Worm (Caenorhabditis elegans) whole organism, L2 larva: ENCODE measurements around the gene gpd-4.

Experiments used
- F13H6.1 ChIP-seq: sonication (generic microtip); optimal IDR thresholded peaks from 2 replicates; lab custom pipeline; 2016; ENCODE audit warnings: missing genetic modification characterization, missing compliant biosample characterization
- R02D3.7 ChIP-seq: fragments of 150-350 bp; optimal IDR thresholded peaks from 2 replicates; lab custom pipeline; 2014; ENCODE audit warnings: missing biosample characterization, missing genetic modification characterization
- ZK546.5 ChIP-seq: sonication (generic microtip); optimal IDR thresholded peaks from 2 replicates; lab custom pipeline; 2017; ENCODE audit warnings: missing biosample characterization, missing genetic modification characterization
- ama-1 ChIP-seq: fragments of 150-350 bp; optimal IDR thresholded peaks from 2 replicates; lab custom pipeline; 2018; ENCODE audit warnings: inconsistent platforms
- blmp-1 ChIP-seq: sonication (generic microtip); optimal IDR thresholded peaks from 2 replicates; lab custom pipeline; 2017; ENCODE audit warnings: missing genetic modification characterization, mild to moderate bottlenecking, missing compliant biosample characterization, antibody characterized with exemption, moderate library complexity; ENCODE audit not compliant: insufficient read depth
- ceh-16 ChIP-seq: fragments of 150-350 bp; optimal IDR thresholded peaks from 2 replicates; lab custom pipeline; 2014; ENCODE audit warnings: missing biosample characterization, missing genetic modification characterization
- ceh-82 ChIP-seq: fragments of 150-350 bp; optimal IDR thresholded peaks from 2 replicates; lab custom pipeline; 2014; ENCODE audit warnings: missing biosample characterization, missing genetic modification characterization
- elt-1 ChIP-seq: fragments of 150-350 bp; optimal IDR thresholded peaks from 2 replicates; lab custom pipeline; 2014; ENCODE audit warnings: missing biosample characterization, missing genetic modification characterization
- elt-3 ChIP-seq: sonication (generic microtip); optimal IDR thresholded peaks from 2 replicates; lab custom pipeline; 2017; ENCODE audit warnings: missing biosample characterization, missing genetic modification characterization
- fos-1 ChIP-seq: fragments of 150-350 bp; optimal IDR thresholded peaks from 2 replicates; lab custom pipeline; 2014; ENCODE audit warnings: missing biosample characterization, missing genetic modification characterization
- lin-11 ChIP-seq: fragments of 150-350 bp; sonication (generic microtip); optimal IDR thresholded peaks from 2 replicates; lab custom pipeline; 2014; ENCODE audit warnings: missing biosample characterization, missing genetic modification characterization, inconsistent platforms, mixed read lengths
- lin-39 ChIP-seq: fragments of 150-350 bp; optimal IDR thresholded peaks from 2 replicates; lab custom pipeline; 2014; ENCODE audit warnings: missing biosample characterization, missing genetic modification reagents, missing genetic modification characterization
- lsy-2 ChIP-seq, 2 experiments: fragments of 150-350 bp in 1 of 2; sonication (generic microtip) in 1 of 2; optimal IDR thresholded peaks; 2 replicates each; lab custom pipeline; 2014 to 2017; ENCODE audit warnings: missing biosample characterization in 2 of 2, missing genetic modification characterization in 2 of 2
- mab-5 ChIP-seq: fragments of 150-350 bp; optimal IDR thresholded peaks from 2 replicates; lab custom pipeline; 2014; ENCODE audit warnings: missing biosample characterization, missing genetic modification characterization
- mbf-1 ChIP-seq: sonication (generic microtip); optimal IDR thresholded peaks from 2 replicates; lab custom pipeline; 2017; ENCODE audit warnings: missing biosample characterization, missing genetic modification characterization
- mdl-1 ChIP-seq, 2 experiments: fragments of 150-350 bp in 1 of 2; sonication (generic microtip) in 1 of 2; optimal IDR thresholded peaks; 2 replicates each; lab custom pipeline; 2017; ENCODE audit warnings: missing biosample characterization in 2 of 2, missing genetic modification characterization in 2 of 2
- nhr-11 ChIP-seq: fragments of 150-350 bp; optimal IDR thresholded peaks from 2 replicates; lab custom pipeline; 2014; ENCODE audit warnings: missing biosample characterization, missing genetic modification characterization
- nhr-12 ChIP-seq: fragments of 150-350 bp; optimal IDR thresholded peaks from 2 replicates; lab custom pipeline; 2014; ENCODE audit warnings: missing biosample characterization, missing genetic modification characterization
- nhr-21 ChIP-seq: fragments of 150-350 bp; optimal IDR thresholded peaks from 2 replicates; lab custom pipeline; 2014; ENCODE audit warnings: missing biosample characterization, missing genetic modification characterization
- nhr-23 ChIP-seq: fragments of 150-350 bp; optimal IDR thresholded peaks from 2 replicates; lab custom pipeline; 2014; ENCODE audit warnings: missing biosample characterization, missing genetic modification reagents, missing genetic modification characterization
- nhr-25 ChIP-seq: fragments of 150-350 bp; sonication (generic microtip); optimal IDR thresholded peaks from 3 replicates; lab custom pipeline; 2014; ENCODE audit warnings: missing biosample characterization, missing genetic modification characterization
- nhr-6 ChIP-seq: fragments of 150-350 bp; optimal IDR thresholded peaks from 2 replicates; lab custom pipeline; 2014; ENCODE audit warnings: missing biosample characterization, missing genetic modification characterization
- peb-1 ChIP-seq: fragments of 150-350 bp; optimal IDR thresholded peaks from 2 replicates; lab custom pipeline; 2014; ENCODE audit warnings: missing biosample characterization, missing genetic modification characterization
- sem-4 ChIP-seq: fragments of 150-350 bp; optimal IDR thresholded peaks from 2 replicates; lab custom pipeline; 2014; ENCODE audit warnings: missing biosample characterization, missing genetic modification reagents, missing genetic modification characterization
- skn-1 ChIP-seq: sonication (generic microtip); optimal IDR thresholded peaks from 2 replicates; lab custom pipeline; 2017; ENCODE audit warnings: missing biosample characterization, missing genetic modification characterization
- snpc-4 ChIP-seq: fragments of 150-350 bp; optimal IDR thresholded peaks from 2 replicates; lab custom pipeline; 2014; ENCODE audit warnings: missing biosample characterization, missing genetic modification characterization
- unc-39 ChIP-seq: fragments of 150-350 bp; optimal IDR thresholded peaks from 2 replicates; lab custom pipeline; 2014; ENCODE audit warnings: missing biosample characterization, missing genetic modification characterization
- unc-62 ChIP-seq: fragments of 150-350 bp; optimal IDR thresholded peaks from 2 replicates; lab custom pipeline; 2014; ENCODE audit warnings: missing biosample characterization, missing genetic modification reagents, missing genetic modification characterization
- ztf-1 ChIP-seq: fragments of 200-800 bp; sonication (Bioruptor generic); conservative IDR thresholded peaks from 2 replicates; pipeline ENCODE4 v1.3.6; 2022; ENCODE audit warnings: missing genetic modification characterization, missing compliant biosample characterization
- ztf-11 ChIP-seq: sonication (generic microtip); optimal IDR thresholded peaks from 2 replicates; lab custom pipeline; 2017; ENCODE audit warnings: missing biosample characterization, missing genetic modification characterization
- ztf-4 ChIP-seq: fragments of 150-350 bp; optimal IDR thresholded peaks from 2 replicates; lab custom pipeline; 2014; ENCODE audit warnings: missing biosample characterization, missing genetic modification characterization

gpd-4 gene

DNA sequence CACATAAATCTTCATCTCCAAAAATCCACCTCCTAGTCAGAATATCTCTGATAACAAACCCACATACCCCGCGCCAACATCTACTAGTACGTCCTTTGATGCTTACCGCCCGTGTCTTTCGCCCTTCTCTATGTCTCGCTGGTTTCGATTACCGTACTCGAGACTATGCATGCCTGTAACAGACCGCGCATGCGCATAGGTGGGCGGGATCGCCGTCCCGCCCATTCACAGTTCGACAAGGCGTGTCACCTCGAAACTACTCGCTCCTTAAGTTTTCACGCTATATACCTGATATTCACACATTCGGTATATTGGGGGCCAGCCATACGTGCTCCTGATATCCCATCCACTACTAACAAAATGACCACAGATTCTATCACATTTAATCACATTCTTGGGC is 24.6 kb upstream of the gpd-4 start, which contains the start of gene pax-3:
Gene pax-3 (plus strand): TSS at position 83 of the 400 bp plus-strand sequence.
- TF ChIP-seq nhr-6 (tag; lab: Kevin White, UChicago) (no peak), nhr-12 (tag; lab: Kevin White, UChicago) (no peak), elt-1 (tag; lab: Kevin White, UChicago) (no peak), ztf-11 (tag; lab: Kevin White, UChicago) (no peak), lsy-2 (tag; optimal IDR thresholded peaks at IDR 0.05; lab: Kevin White, UChicago) (no peak), peb-1 (tag; lab: Kevin White, UChicago) (no peak), unc-62 (no peak), nhr-11 (tag; lab: Kevin White, UChicago) (no peak), lin-39 (no peak), mdl-1 (tag; optimal IDR thresholded peaks at IDR 0.05; lab: Kevin White, UChicago) (no peak), lin-11 (tag; lab: Kevin White, UChicago) (no peak), nhr-21 (tag; lab: Kevin White, UChicago) (no peak), F13H6.1 (tag; lab: Kevin White, UChicago) (no peak), ceh-16 (tag; lab: Kevin White, UChicago) (no peak), mbf-1 (tag; lab: Kevin White, UChicago) (no peak)
- TF ChIP-seq, all 48 proteins: peak for 0

DNA sequence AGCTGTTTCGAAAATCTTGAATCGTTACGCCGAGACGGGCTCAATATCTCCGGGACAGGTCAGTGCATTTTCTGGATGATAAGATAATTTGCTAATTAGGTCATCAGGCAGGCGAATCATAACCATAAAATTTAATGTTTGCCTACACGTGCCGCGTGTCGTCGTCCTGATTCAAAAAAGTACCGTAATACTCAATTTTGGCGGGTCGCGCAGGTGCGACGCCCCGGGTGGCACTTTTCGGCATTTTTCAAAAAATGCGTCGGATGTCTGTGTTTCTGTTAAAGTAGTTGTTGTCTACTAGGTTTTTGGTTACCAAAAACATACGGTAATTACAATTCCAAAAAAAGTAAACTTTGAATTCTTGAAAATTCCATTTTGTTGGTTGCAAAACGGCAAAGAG is 23.6 kb upstream of the gpd-4 start:
- no peak for TF ChIP-seq elt-3 (tag; lab: Kevin White, UChicago)
- TF ChIP-seq nhr-25: no peak
- no peak for TF ChIP-seq ama-1
- TF ChIP-seq skn-1 (tag; lab: Kevin White, UChicago): no peak
- no peak for TF ChIP-seq ceh-82
- TF ChIP-seq F13H6.1 (tag; lab: Kevin White, UChicago): no peak
- TF ChIP-seq nhr-21 (tag; lab: Kevin White, UChicago): no peak
- TF ChIP-seq nhr-23 (tag; lab: Kevin White, UChicago): no peak
- no peak for TF ChIP-seq R02D3.7 (tag; lab: Kevin White, UChicago)
- no peak for TF ChIP-seq snpc-4 (tag; lab: Kevin White, UChicago)
- TF ChIP-seq, all 48 proteins: peak for 0

DNA sequence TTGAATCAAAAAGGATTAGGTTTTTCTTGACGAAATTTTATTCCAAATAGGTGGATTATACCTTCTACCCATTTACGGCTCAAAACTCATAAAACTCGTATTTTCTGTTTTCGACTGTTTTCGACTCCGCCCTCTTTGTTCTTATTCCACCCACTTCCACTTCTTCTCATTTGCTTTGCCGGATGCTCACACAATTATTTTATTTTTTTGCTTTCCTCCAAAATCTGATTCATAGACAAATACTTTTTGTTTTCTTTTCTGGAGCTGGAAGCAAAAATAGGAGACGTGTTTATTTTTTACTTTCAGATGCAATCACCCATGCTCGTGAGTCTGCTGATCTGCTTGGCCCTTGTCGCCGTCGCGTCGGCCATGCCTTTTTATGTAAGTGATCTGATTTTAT is 16.0 kb upstream of the gpd-4 start, which contains the start of gene nlp-63:
Gene nlp-63 (plus strand): TSS at position 301 of the 400 bp plus-strand sequence.
- TF ChIP-seq elt-1 (tag; lab: Kevin White, UChicago): no peak
- no peak for TF ChIP-seq peb-1 (tag; lab: Kevin White, UChicago)
- no peak for TF ChIP-seq nhr-21 (tag; lab: Kevin White, UChicago)
- TF ChIP-seq, all 48 proteins: peak for 0

DNA sequence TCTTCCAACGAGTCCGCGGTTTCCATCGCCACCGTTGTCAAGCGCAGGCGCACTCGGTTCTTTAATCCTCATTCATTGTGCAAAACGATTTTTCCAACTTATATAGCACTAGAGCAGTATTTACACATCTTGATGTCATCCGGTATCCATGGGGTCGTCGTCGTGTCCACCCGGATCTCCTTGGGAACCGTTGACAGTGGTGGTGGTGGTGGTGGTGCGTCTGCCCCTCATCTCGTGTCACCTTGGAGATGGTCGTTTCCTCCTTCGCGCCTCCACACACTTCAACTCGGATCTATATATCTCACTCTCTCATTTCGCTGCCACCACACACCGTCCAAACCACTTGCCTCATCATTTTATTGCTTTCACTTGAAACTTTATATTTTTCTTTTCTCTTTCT is 8.3 kb upstream of the gpd-4 start:
- 0 out of 2 replicates have a peak, but pooled peaks have one; percentile 69 for TF ChIP-seq ztf-1 (GFP tag; lab: Robert Waterston, UW)
- no peak for TF ChIP-seq unc-39 (tag; lab: Kevin White, UChicago)
- TF ChIP-seq ceh-16 (tag; lab: Kevin White, UChicago): no peak

DNA sequence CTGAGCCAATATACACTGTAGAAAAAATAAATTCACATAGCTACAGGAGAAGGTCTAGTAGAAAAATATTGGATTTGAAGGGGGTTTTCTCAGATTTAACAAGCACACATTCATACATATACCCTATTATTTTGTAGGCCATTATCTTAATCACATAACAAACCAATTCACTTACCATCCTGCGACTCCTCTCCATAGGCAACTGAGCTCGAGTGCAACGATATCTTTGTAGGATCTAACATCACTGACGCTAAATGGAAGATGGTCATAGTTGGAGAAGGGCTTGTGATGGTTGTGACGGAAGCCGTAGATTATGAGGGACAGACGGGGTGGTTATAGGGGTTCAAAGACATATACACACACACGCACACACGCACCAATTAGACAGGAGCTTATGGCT is 6.9 kb upstream of the gpd-4 start:
- TF ChIP-seq ZK546.5 (tag; lab: Kevin White, UChicago) (no peak), mbf-1 (tag; lab: Kevin White, UChicago) (no peak), ztf-4 (tag; lab: Kevin White, UChicago) (no peak), lsy-2 (tag; optimal IDR thresholded peaks at IDR 0.05; lab: Kevin White, UChicago) (no peak), ztf-11 (tag; lab: Kevin White, UChicago) (no peak), mdl-1 (tag; optimal IDR thresholded peaks at IDR 0.05; lab: Kevin White, UChicago) (no peak), sem-4 (tag; lab: Kevin White, UChicago) (no peak), mab-5 (tag; lab: Kevin White, UChicago) (no peak), nhr-25 (no peak), elt-1 (tag; lab: Kevin White, UChicago) (no peak)

DNA sequence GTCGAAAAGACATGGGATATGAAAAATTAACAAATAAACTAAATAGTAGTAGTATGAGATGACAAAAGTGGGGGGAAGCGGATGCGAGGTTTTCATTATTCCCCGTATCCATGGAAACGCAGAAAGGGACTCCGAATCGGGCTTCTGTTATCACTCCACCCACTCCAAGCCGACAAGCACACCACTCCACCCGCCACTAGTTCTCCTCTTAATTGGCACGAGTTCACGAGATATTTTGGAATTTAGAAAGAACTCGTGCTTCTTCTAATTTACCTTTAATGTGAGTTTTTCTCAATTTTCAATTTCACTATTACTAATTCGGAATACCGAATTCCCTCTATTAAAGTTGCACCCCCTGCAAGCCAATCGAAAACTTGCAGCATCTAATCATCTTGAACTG is 4.7 kb upstream of the gpd-4 start:
- TF ChIP-seq mab-5 (tag; lab: Kevin White, UChicago) (no peak), lin-11 (tag; lab: Kevin White, UChicago) (peak; percentile 0), fos-1 (tag; lab: Kevin White, UChicago) (no peak), unc-62 (no peak), ceh-82 (no peak), blmp-1 (no peak), ZK546.5 (tag; lab: Kevin White, UChicago) (no peak)
